Fruit fly (Drosophila melanogaster): ENCODE measurements around the gene Alp11.

The Alp11 gene

DNA sequence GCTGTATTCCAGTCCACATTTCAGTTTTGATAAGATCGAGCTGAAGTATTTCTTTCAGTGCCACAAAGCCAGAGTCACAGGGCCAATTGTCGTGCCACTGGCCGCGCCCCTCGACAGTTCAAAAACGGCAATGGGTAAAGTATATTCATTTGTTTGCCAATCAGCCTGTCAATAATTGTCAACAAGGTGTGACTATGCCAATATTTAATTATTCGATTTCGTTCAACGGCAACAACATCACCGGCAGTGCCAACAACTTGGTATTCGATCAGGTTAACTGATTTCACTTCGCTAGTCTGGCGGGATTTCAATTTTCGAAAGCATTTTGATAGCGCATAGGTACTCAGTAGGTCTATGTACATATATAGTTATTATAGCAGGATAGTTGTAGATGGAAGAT, 14.9 kb downstream of the Alp11 start (continued):
- no peak for TF ChIP-seq CG17328 (GFP tag; IDR thresholded peaks at IDR 0.05)
- TF ChIP-seq CG1603 (tag; optimal IDR thresholded peaks at IDR 0.05), result peak; percentile 12
- no peak for TF ChIP-seq CG12299 (tag; optimal IDR thresholded peaks at IDR 0.05)
- TF ChIP-seq CG12219 (GFP tag; optimal IDR thresholded peaks at IDR 0.05), result no peak
- TF ChIP-seq CG12391 (tag; optimal IDR thresholded peaks at IDR 0.05), result no peak
- TF ChIP-seq CG3163 (GFP tag; optimal IDR thresholded peaks at IDR 0.05), result no peak
- TF ChIP-seq nerfin-1 (tag; optimal IDR thresholded peaks at IDR 0.05), result no peak
- TF ChIP-seq tin (GFP tag; optimal IDR thresholded peaks at IDR 0.05), result no peak
- TF ChIP-seq dpn (GFP tag; optimal IDR thresholded peaks at IDR 0.05), result no peak
- TF ChIP-seq CG17912 (GFP tag; optimal IDR thresholded peaks at IDR 0.05), result no peak
- no peak for TF ChIP-seq CG6272 (GFP tag; IDR thresholded peaks at IDR 0.05)
- no peak for TF ChIP-seq chinmo (GFP tag; IDR thresholded peaks at IDR 0.05; ENCODE audit: partially characterized antibody)
- TF ChIP-seq Doc3 (GFP tag; IDR thresholded peaks at IDR 0.05; ENCODE audit: partially characterized antibody), result no peak
- no peak for TF ChIP-seq CG34422 (GFP tag; IDR thresholded peaks at IDR 0.05)
- no peak for TF ChIP-seq Dek (tag; optimal IDR thresholded peaks at IDR 0.05)
- TF ChIP-seq Rx (GFP tag; IDR thresholded peaks at IDR 0.05), result no peak
- TF ChIP-seq gt (GFP tag; IDR thresholded peaks at IDR 0.05), result no peak
- no peak for TF ChIP-seq danr (GFP tag; IDR thresholded peaks at IDR 0.05)
- no peak for TF ChIP-seq Sox102F (GFP tag; optimal IDR thresholded peaks at IDR 0.05)
- no peak for TF ChIP-seq lilli (GFP tag; optimal IDR thresholded peaks at IDR 0.05)
- TF ChIP-seq Hr3 (GFP tag; optimal IDR thresholded peaks at IDR 0.05), result no peak
- no peak for TF ChIP-seq slp2 (GFP tag; optimal IDR thresholded peaks at IDR 0.05)
- no peak for TF ChIP-seq Lpt (GFP tag; optimal IDR thresholded peaks at IDR 0.05)
- TF ChIP-seq corto (GFP tag; optimal IDR thresholded peaks at IDR 0.05), result no peak
- no peak for TF ChIP-seq gfzf (GFP tag; optimal IDR thresholded peaks at IDR 0.05)
- TF ChIP-seq CG11085 (GFP tag; IDR thresholded peaks at IDR 0.05), result no peak
- no peak for TF ChIP-seq ab (GFP tag; optimal IDR thresholded peaks at IDR 0.05)
- no peak for TF ChIP-seq CG31388 (GFP tag; optimal IDR thresholded peaks at IDR 0.05)
- TF ChIP-seq CG6654 (GFP tag; optimal IDR thresholded peaks at IDR 0.05), result no peak
- no peak for TF ChIP-seq cad (GFP tag; optimal IDR thresholded peaks at IDR 0.05)
- no peak for TF ChIP-seq CG2889 (GFP tag; IDR thresholded peaks at IDR 0.05)
- TF ChIP-seq CG8944 (GFP tag; optimal IDR thresholded peaks at IDR 0.05), result no peak
- no peak for TF ChIP-seq en (GFP tag; optimal IDR thresholded peaks at IDR 0.05)
- no peak for TF ChIP-seq Antp (GFP tag; optimal IDR thresholded peaks at IDR 0.05)
- TF ChIP-seq CG11560 (tag; IDR thresholded peaks at IDR 0.05), result no peak
- TF ChIP-seq chif (GFP tag; optimal IDR thresholded peaks at IDR 0.05), result no peak
- TF ChIP-seq CG32772 (GFP tag; IDR thresholded peaks at IDR 0.05), result no peak
- TF ChIP-seq CG9437 (GFP tag; optimal IDR thresholded peaks at IDR 0.05), result no peak
- 0 out of 3 replicates have a peak, but pooled peaks have one; percentile 52 for TF ChIP-seq ci (GFP tag; IDR thresholded peaks at IDR 0.05)
- no peak for TF ChIP-seq CG9609 (GFP tag; optimal IDR thresholded peaks at IDR 0.05)
- no peak for TF ChIP-seq insv (GFP tag; optimal IDR thresholded peaks at IDR 0.05)
- no peak for TF ChIP-seq Awh (GFP tag; IDR thresholded peaks at IDR 0.05)
- TF ChIP-seq CG3726 (GFP tag; IDR thresholded peaks at IDR 0.05), result no peak
- TF ChIP-seq Xrp1 (GFP tag; IDR thresholded peaks at IDR 0.05), result no peak
- TF ChIP-seq CHES-1-like (GFP tag; optimal IDR thresholded peaks at IDR 0.05), result no peak
- no peak for TF ChIP-seq nom (GFP tag; optimal IDR thresholded peaks at IDR 0.05)
- no peak for TF ChIP-seq Hr51 (GFP tag; optimal IDR thresholded peaks at IDR 0.05)
- TF ChIP-seq Dbx (GFP tag; IDR thresholded peaks at IDR 0.05), result no peak
- no peak for TF ChIP-seq fd64A (GFP tag; optimal IDR thresholded peaks at IDR 0.05)
- TF ChIP-seq sqz (GFP tag; optimal IDR thresholded peaks at IDR 0.05), result no peak
- no peak for TF ChIP-seq eyg (GFP tag; optimal IDR thresholded peaks at IDR 0.05)
- TF ChIP-seq CoRest (tag; optimal IDR thresholded peaks at IDR 0.05), result peak; percentile 2
- no peak for TF ChIP-seq CG10654 (GFP tag; optimal IDR thresholded peaks at IDR 0.05)

Measured in whole organism, embryonic.